Worm (Caenorhabditis elegans) whole organism, mixed stage, embryonic: ENCODE data around the gene str-143.

Experiments
- pha-4 ChIP-seq: fragments of 150-350 bp; optimal IDR thresholded peaks from 2 replicates; lab custom pipeline; 2018; ENCODE audit warnings: missing biosample characterization, missing genetic modification reagents, missing genetic modification characterization
- snpc-4 ChIP-seq: fragments of 150-350 bp; optimal IDR thresholded peaks from 2 replicates; lab custom pipeline; 2014; ENCODE audit warnings: missing biosample characterization, missing genetic modification characterization
- unc-62 ChIP-seq: fragments of 150-350 bp; optimal IDR thresholded peaks from 2 replicates; lab custom pipeline; 2014; ENCODE audit warnings: missing biosample characterization, missing genetic modification reagents, missing genetic modification characterization

ce11 chrV:8034811-8035210 lies 34.7 kb downstream of the str-143 start, which contains the start of gene algn-12:
- no peak for TF ChIP-seq unc-62
- no peak for TF ChIP-seq pha-4 (tag; lab: Kevin White, UChicago)
- TF ChIP-seq snpc-4 (tag; lab: Kevin White, UChicago): no peak
